Fruit fly (Drosophila melanogaster) whole organism, prepupa: ENCODE results near the gene Pop2.
A peak's percentile ranks its signal among the peaks of the same experiment; 100 is the strongest.

ENCODE experiments used
- CG10631 ChIP-seq: fragments of 200-800 bp; sonication (Bioruptor generic); optimal IDR thresholded peaks from 2 replicates; lab custom pipeline; 2016; ENCODE audit warnings: missing biosample characterization, missing genetic modification characterization
- CG10669 ChIP-seq: fragments of 200-800 bp; sonication (Bioruptor generic); optimal IDR thresholded peaks from 3 replicates; lab custom pipeline; 2018; ENCODE audit warnings: missing biosample characterization, mild to moderate bottlenecking, missing genetic modification characterization, moderate library complexity
- CG11294 ChIP-seq: fragments of 200-800 bp; sonication (Bioruptor generic); IDR thresholded peaks from 2 replicates; pipeline ENCODE4 v1.3.6; 2022; ENCODE audit warnings: missing biosample characterization, missing genetic modification characterization
- CG11762 ChIP-seq: fragments of 200-800 bp; sonication (Bioruptor generic); optimal IDR thresholded peaks from 3 replicates; lab custom pipeline; 2016; ENCODE audit warnings: missing biosample characterization, missing genetic modification characterization; ENCODE audit not compliant: insufficient read depth
- CG1621 ChIP-seq: fragments of 200-800 bp; sonication (Bioruptor generic); optimal IDR thresholded peaks from 3 replicates; lab custom pipeline; 2018; ENCODE audit warnings: missing biosample characterization, mild to moderate bottlenecking, missing genetic modification characterization
- CG16779 ChIP-seq: fragments of 200-800 bp; sonication (Bioruptor generic); optimal IDR thresholded peaks from 3 replicates; lab custom pipeline; 2017; ENCODE audit warnings: missing biosample characterization, mild to moderate bottlenecking, missing genetic modification characterization
- CG3032 ChIP-seq: fragments of 200-800 bp; optimal IDR thresholded peaks from 2 replicates; lab custom pipeline; 2019; ENCODE audit warnings: missing biosample characterization, mild to moderate bottlenecking, missing genetic modification characterization, moderate library complexity
- CG31627 ChIP-seq: fragments of 200-800 bp; sonication (Bioruptor generic); optimal IDR thresholded peaks from 3 replicates; lab custom pipeline; 2016; ENCODE audit warnings: missing biosample characterization, missing genetic modification characterization
- CG34406 ChIP-seq: fragments of 200-800 bp; sonication (Bioruptor generic); optimal IDR thresholded peaks from 3 replicates; lab custom pipeline; 2016; ENCODE audit warnings: missing biosample characterization, missing genetic modification characterization
- CG6163 ChIP-seq: fragments of 200-800 bp; sonication (Bioruptor generic); IDR thresholded peaks from 3 replicates; pipeline ENCODE4 v1.3.6; 2022; ENCODE audit warnings: missing biosample characterization, missing genetic modification characterization
- CG6792 ChIP-seq: fragments of 200-800 bp; sonication (Bioruptor generic); optimal IDR thresholded peaks from 3 replicates; lab custom pipeline; 2016; ENCODE audit warnings: missing biosample characterization, missing genetic modification characterization
- CG6854 ChIP-seq: fragments of 200-800 bp; sonication (Bioruptor generic); optimal IDR thresholded peaks from 2 replicates; lab custom pipeline; 2017; ENCODE audit warnings: missing biosample characterization, mild to moderate bottlenecking, missing genetic modification characterization
- CG7368 ChIP-seq: fragments of 200-800 bp; sonication (Bioruptor generic); optimal IDR thresholded peaks from 3 replicates; lab custom pipeline; 2016; ENCODE audit warnings: missing biosample characterization, missing genetic modification characterization
- CG8632 ChIP-seq: fragments of 200-800 bp; sonication (Bioruptor generic); optimal IDR thresholded peaks from 3 replicates; lab custom pipeline; 2016; ENCODE audit warnings: missing biosample characterization, missing genetic modification characterization
- Gug ChIP-seq: fragments of 200-800 bp; sonication (Bioruptor generic); IDR thresholded peaks from 2 replicates; pipeline ENCODE4 v1.3.6; 2022; ENCODE audit warnings: missing biosample characterization, missing genetic modification characterization
- Hr38 ChIP-seq: sonication (Bioruptor generic); optimal IDR thresholded peaks from 2 replicates; lab custom pipeline; 2016; ENCODE audit warnings: missing biosample characterization, missing genetic modification characterization
- Hr39 ChIP-seq: fragments of 200-800 bp; sonication (Bioruptor generic); optimal IDR thresholded peaks from 2 replicates; lab custom pipeline; 2016; ENCODE audit warnings: missing biosample characterization, missing genetic modification characterization
- Hr4 ChIP-seq: fragments of 200-800 bp; sonication (Bioruptor generic); optimal IDR thresholded peaks from 3 replicates; lab custom pipeline; 2016; ENCODE audit warnings: missing biosample characterization, missing genetic modification characterization
- Sox14 ChIP-seq: fragments of 200-800 bp; sonication (Bioruptor generic); optimal IDR thresholded peaks from 3 replicates; lab custom pipeline; 2016; ENCODE audit warnings: missing biosample characterization, missing genetic modification characterization
- Sox15 ChIP-seq: fragments of 200-800 bp; sonication (Bioruptor generic); optimal IDR thresholded peaks from 3 replicates; lab custom pipeline; 2016; ENCODE audit warnings: missing biosample characterization, missing genetic modification characterization
- acj6 ChIP-seq: fragments of 200-800 bp; sonication (Bioruptor generic); optimal IDR thresholded peaks from 3 replicates; lab custom pipeline; 2016; ENCODE audit warnings: missing biosample characterization, missing genetic modification characterization
- cyc ChIP-seq: fragments of 200-800 bp; sonication (Bioruptor generic); optimal IDR thresholded peaks from 3 replicates; lab custom pipeline; 2016; ENCODE audit warnings: missing biosample characterization, missing genetic modification characterization
- dac ChIP-seq: fragments of 200-800 bp; sonication (Bioruptor generic); optimal IDR thresholded peaks from 2 replicates; lab custom pipeline; 2017; ENCODE audit warnings: missing biosample characterization, mild to moderate bottlenecking, missing genetic modification characterization
- dsx ChIP-seq: fragments of 200-800 bp; optimal IDR thresholded peaks from 3 replicates; lab custom pipeline; 2019; ENCODE audit warnings: missing biosample characterization, mild to moderate bottlenecking, missing genetic modification characterization, moderate library complexity; ENCODE audit not compliant: poor library complexity, severe bottlenecking
- esn ChIP-seq: fragments of 200-800 bp; sonication (Bioruptor generic); optimal IDR thresholded peaks from 2 replicates; lab custom pipeline; 2016; ENCODE audit warnings: missing biosample characterization, mild to moderate bottlenecking, missing genetic modification characterization, moderate library complexity
- fd59A ChIP-seq: fragments of 200-800 bp; sonication (Bioruptor generic); optimal IDR thresholded peaks from 2 replicates; lab custom pipeline; 2017; ENCODE audit warnings: missing biosample characterization, mild to moderate bottlenecking, missing genetic modification characterization, missing genetic modification reagents
- fkh ChIP-seq: fragments of 200-800 bp; sonication (Bioruptor generic); optimal IDR thresholded peaks from 3 replicates; lab custom pipeline; 2017; ENCODE audit warnings: missing biosample characterization, mild to moderate bottlenecking, missing genetic modification characterization, moderate library complexity
- lz ChIP-seq: fragments of 200-800 bp; sonication (Bioruptor generic); optimal IDR thresholded peaks from 3 replicates; lab custom pipeline; 2016; ENCODE audit warnings: missing biosample characterization, missing genetic modification characterization
- ss ChIP-seq, 2 experiments: fragments of 200-800 bp; sonication (Bioruptor generic); optimal IDR thresholded peaks; 2 replicates in 1 of 2; 3 replicates in 1 of 2; lab custom pipeline; 2017 to 2018; ENCODE audit warnings: mild to moderate bottlenecking in 2 of 2, missing biosample characterization in 2 of 2, missing genetic modification characterization in 2 of 2, moderate library complexity in 1 of 2
- topi ChIP-seq: fragments of 200-800 bp; sonication (Bioruptor generic); optimal IDR thresholded peaks from 3 replicates; lab custom pipeline; 2016; ENCODE audit warnings: missing biosample characterization, missing genetic modification characterization

Gene Pop2

DNA sequence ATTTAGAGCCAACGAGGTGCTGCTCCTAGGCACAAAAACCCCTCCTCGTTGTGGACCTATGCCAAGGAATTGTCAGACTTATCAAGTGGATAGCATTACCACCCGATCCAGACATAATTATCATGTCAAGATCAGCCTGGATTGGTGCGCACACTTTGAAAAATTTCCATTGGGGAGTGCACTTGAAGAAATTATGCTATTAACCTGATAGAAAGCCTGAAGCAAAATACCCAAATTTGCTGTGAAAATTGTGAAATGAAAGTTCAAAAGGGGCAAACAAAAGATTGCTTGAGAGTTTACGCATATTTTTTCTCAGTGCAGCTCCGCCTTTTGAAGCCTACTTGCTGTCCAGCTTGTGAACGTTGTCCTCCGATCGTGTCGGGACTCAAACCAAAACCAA is 11.0 kb upstream of the Pop2 start (continued):
- TF ChIP-seq dac (no peak), Gug (GFP tag; lab: Robert Waterston, UW) (no peak), topi (GFP tag; lab: Kevin White, UChicago) (no peak), fd59A (GFP tag; lab: Kevin White, UChicago) (peak; percentile 39), acj6 (GFP tag; lab: Kevin White, UChicago) (no peak), CG1621 (tag; lab: Kevin White, UChicago) (peak; percentile 29), fkh (GFP tag; lab: Kevin White, UChicago) (no peak)
- TF ChIP-seq, all 60 proteins: peak for 24

- TF ChIP-seq CG11294 (GFP tag; lab: Robert Waterston, UW) (no peak), dsx (GFP tag; lab: Kevin White, UChicago) (peak; percentile 82)
Observed at dm6 chr3L:12007945-12008344, 5.2 kb upstream of the Pop2 start.

- no peak for TF ChIP-seq lz
Observed at dm6 chr3L:12004136-12004535, 1.4 kb upstream of the Pop2 start.

DNA sequence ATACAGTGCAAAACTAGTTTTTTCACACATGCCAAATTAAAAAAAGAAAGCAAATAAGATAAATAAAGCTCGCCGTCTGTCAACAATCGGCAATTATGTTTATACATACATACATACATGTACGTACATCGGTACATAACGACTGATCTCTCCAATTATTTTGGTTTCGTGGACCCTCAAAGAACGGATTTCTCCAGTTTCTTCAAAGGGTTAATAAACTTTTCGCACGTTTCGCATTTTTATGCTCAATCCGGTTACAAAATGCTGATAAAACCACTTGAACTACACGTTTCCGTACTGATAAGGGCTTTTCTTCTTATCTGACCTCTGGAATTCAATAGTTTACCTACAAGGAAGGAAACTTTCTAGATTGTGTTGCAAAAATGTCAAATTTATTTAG is 742 bp upstream of the Pop2 start:
- TF ChIP-seq CG7368 (no peak), acj6 (GFP tag; lab: Kevin White, UChicago) (no peak), Hr38 (GFP tag; lab: Kevin White, UChicago) (no peak), CG3032 (tag; lab: Kevin White, UChicago) (no peak), CG16779 (tag; lab: Kevin White, UChicago) (no peak), CG11294 (GFP tag; lab: Robert Waterston, UW) (no peak), Hr39 (GFP tag; lab: Kevin White, UChicago) (no peak), ss (GFP tag; optimal IDR thresholded peaks at IDR 0.05; lab: Kevin White, UChicago) (no peak), CG10631 (GFP tag; lab: Kevin White, UChicago) (no peak), Sox14 (GFP tag; lab: Kevin White, UChicago) (no peak), CG34406 (no peak), CG31627 (GFP tag; lab: Kevin White, UChicago) (no peak), CG8632 (GFP tag; lab: Kevin White, UChicago) (no peak), CG6854 (no peak), CG6792 (GFP tag; lab: Kevin White, UChicago) (no peak), Hr4 (GFP tag; lab: Kevin White, UChicago) (no peak), esn (GFP tag; lab: Kevin White, UChicago) (no peak), fd59A (GFP tag; lab: Kevin White, UChicago) (no peak), CG6163 (GFP tag; lab: Robert Waterston, UW) (no peak), CG11762 (GFP tag; lab: Kevin White, UChicago) (no peak)

DNA sequence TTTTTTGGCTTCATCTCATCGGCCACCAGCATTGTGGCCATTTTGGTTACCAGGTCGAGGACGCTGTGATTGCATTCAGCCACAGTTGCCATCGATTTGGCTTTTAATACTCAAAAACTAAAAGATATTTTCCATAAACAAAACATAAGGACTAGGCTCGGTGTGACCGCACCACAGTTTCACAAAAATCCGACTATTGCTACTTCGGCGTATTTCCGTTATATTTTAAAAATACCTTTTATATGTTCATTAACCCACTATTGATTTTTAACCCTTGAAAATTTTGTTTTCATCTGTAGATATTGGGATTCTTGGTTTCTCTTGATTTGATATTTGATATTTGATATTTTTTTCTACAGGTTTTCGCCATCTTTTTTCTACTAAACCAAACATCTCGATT is 4.8 kb downstream of the Pop2 start, which contains the start of gene Grip163:
Grip163 (minus strand) TSS at position 180 of the 400 bp plus-strand sequence.
- TF ChIP-seq CG10669 (GFP tag; lab: Kevin White, UChicago) = no peak
- no peak for TF ChIP-seq Gug (GFP tag; lab: Robert Waterston, UW)
- peak; percentile 2 for TF ChIP-seq cyc (GFP tag; lab: Kevin White, UChicago)

DNA sequence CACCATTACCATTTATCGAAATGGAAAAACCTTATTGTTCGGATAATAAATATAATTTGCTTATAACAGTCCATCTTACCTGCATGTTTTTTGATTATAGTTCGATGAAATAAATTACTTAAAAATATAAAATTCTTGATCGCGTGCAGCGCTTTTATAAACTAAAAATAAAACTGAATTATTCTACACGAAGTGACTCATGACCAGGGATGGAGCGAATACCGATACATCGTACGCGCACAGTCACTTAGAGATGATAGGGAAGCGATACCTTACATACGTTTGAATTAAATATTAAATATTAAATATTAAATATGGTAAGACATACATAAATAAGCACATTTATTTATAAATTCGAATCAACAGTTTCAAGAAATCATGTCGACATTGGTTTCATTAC is 9.8 kb downstream of the Pop2 start, which contains the start of gene viaf:
viaf (minus strand) TSS at position 220 of the 400 bp plus-strand sequence.
- TF ChIP-seq CG31627 (GFP tag; lab: Kevin White, UChicago) (peak; percentile 17), CG8632 (GFP tag; lab: Kevin White, UChicago) (no peak), cyc (GFP tag; lab: Kevin White, UChicago) (peak; percentile 40), Sox15 (GFP tag; lab: Kevin White, UChicago) (peak; percentile 3)
